Fruit fly (Drosophila melanogaster) whole organism, embryonic: ENCODE results near the gene Ugt305A1.

Experiments
- Awh ChIP-seq: fragments of 200-800 bp; sonication (Bioruptor generic); IDR thresholded peaks from 2 replicates; pipeline ENCODE4, ENCODE4 v1.3.6; 2022; ENCODE audit warnings: missing biosample characterization, missing genetic modification characterization
- Bdp1 ChIP-seq: fragments of 200-800 bp; sonication (Bioruptor generic); optimal IDR thresholded peaks from 3 replicates; lab custom pipeline; 2016; ENCODE audit warnings: missing biosample characterization, missing genetic modification characterization
- CG1024 ChIP-seq: fragments of 200-800 bp; sonication (Bioruptor generic); IDR thresholded peaks from 2 replicates; pipeline ENCODE4 v1.3.6; 2022; ENCODE audit warnings: missing biosample characterization, missing genetic modification characterization
- CG12659 ChIP-seq: fragments of 200-800 bp; sonication (Bioruptor generic); optimal IDR thresholded peaks from 3 replicates; lab custom pipeline; 2017; ENCODE audit warnings: mild to moderate bottlenecking, missing biosample characterization, missing genetic modification reagents, missing genetic modification characterization
- CG12942 ChIP-seq: fragments of 200-800 bp; sonication (Bioruptor generic); optimal IDR thresholded peaks from 3 replicates; lab custom pipeline; 2016; ENCODE audit warnings: missing biosample characterization, missing genetic modification characterization
- CG14965 ChIP-seq: fragments of 200-800 bp; sonication (Bioruptor generic); optimal IDR thresholded peaks from 2 replicates; lab custom pipeline; 2016; ENCODE audit warnings: missing biosample characterization, missing genetic modification characterization, borderline replicate concordance
- CG15514 ChIP-seq: fragments of 200-800 bp; sonication (Bioruptor generic); optimal IDR thresholded peaks from 3 replicates; lab custom pipeline; 2017; ENCODE audit warnings: missing biosample characterization, missing genetic modification characterization, mild to moderate bottlenecking, moderate library complexity, missing genetic modification reagents
- CG16813 ChIP-seq: fragments of 200-800 bp; sonication (Bioruptor generic); IDR thresholded peaks from 3 replicates; pipeline ENCODE4 v1.3.6; 2022; ENCODE audit warnings: missing biosample characterization, missing genetic modification characterization; ENCODE audit not compliant: partially characterized antibody
- CG17328 ChIP-seq: fragments of 200-800 bp; sonication (Bioruptor generic); IDR thresholded peaks from 2 replicates; pipeline ENCODE4 v1.3.6; 2022; ENCODE audit warnings: missing biosample characterization, missing genetic modification characterization
- CG17359 ChIP-seq: fragments of 200-800 bp; sonication (Bioruptor generic); optimal IDR thresholded peaks from 3 replicates; lab custom pipeline; 2018; ENCODE audit warnings: missing biosample characterization, mild to moderate bottlenecking, missing genetic modification characterization, moderate library complexity
- CG17385 ChIP-seq: fragments of 200-800 bp; sonication (Bioruptor generic); optimal IDR thresholded peaks from 3 replicates; lab custom pipeline; 2018; ENCODE audit warnings: missing biosample characterization, mild to moderate bottlenecking, missing genetic modification characterization
- CG17829 ChIP-seq: fragments of 200-800 bp; optimal IDR thresholded peaks from 2 replicates; lab custom pipeline; 2019; ENCODE audit warnings: missing biosample characterization, mild to moderate bottlenecking, missing genetic modification characterization, moderate library complexity
- CG1792 ChIP-seq: fragments of 200-800 bp; sonication (Bioruptor generic); optimal IDR thresholded peaks from 2 replicates; lab custom pipeline; 2016; ENCODE audit warnings: missing biosample characterization, missing genetic modification characterization
- CG18262 ChIP-seq: fragments of 200-800 bp; optimal IDR thresholded peaks from 3 replicates; lab custom pipeline; 2019; ENCODE audit warnings: missing biosample characterization, mild to moderate bottlenecking, missing genetic modification characterization, moderate library complexity
- CG18764 ChIP-seq: fragments of 200-800 bp; sonication (Bioruptor generic); optimal IDR thresholded peaks from 3 replicates; lab custom pipeline; 2016; ENCODE audit warnings: missing biosample characterization, missing genetic modification characterization
- CG2120 ChIP-seq: fragments of 200-800 bp; sonication (Bioruptor generic); optimal IDR thresholded peaks from 3 replicates; lab custom pipeline; 2016; ENCODE audit warnings: missing biosample characterization, missing genetic modification characterization
- CG2199 ChIP-seq: fragments of 200-800 bp; sonication (Bioruptor generic); IDR thresholded peaks from 3 replicates; pipeline ENCODE4 v1.3.6; 2022; ENCODE audit warnings: missing biosample characterization, missing genetic modification characterization
- CG30431 ChIP-seq: fragments of 200-800 bp; sonication (Bioruptor generic); optimal IDR thresholded peaks from 2 replicates; lab custom pipeline; 2017; ENCODE audit warnings: missing biosample characterization, missing genetic modification characterization
- CG32772 ChIP-seq: fragments of 200-800 bp; sonication (Bioruptor generic); IDR thresholded peaks from 2 replicates; pipeline ENCODE4 v1.3.6; 2022; ENCODE audit warnings: missing biosample characterization, missing genetic modification characterization
- CG34422 ChIP-seq: fragments of 200-800 bp; sonication (Bioruptor generic); IDR thresholded peaks from 3 replicates; pipeline ENCODE4 v1.3.6; 2022; ENCODE audit warnings: missing biosample characterization, missing genetic modification characterization
- CG42726 ChIP-seq: fragments of 200-800 bp; sonication (Bioruptor generic); IDR thresholded peaks from 2 replicates; pipeline ENCODE4 v1.3.6; 2022; ENCODE audit warnings: missing biosample characterization, missing genetic modification characterization; ENCODE audit not compliant: partially characterized antibody
- CG4854 ChIP-seq: fragments of 200-800 bp; sonication (Bioruptor generic); optimal IDR thresholded peaks from 2 replicates; lab custom pipeline; 2016; ENCODE audit warnings: missing biosample characterization, missing genetic modification characterization, inconsistent platforms
- CG6765 ChIP-seq: fragments of 200-800 bp; sonication (Bioruptor generic); optimal IDR thresholded peaks from 3 replicates; lab custom pipeline; 2017; ENCODE audit warnings: missing biosample characterization, mild to moderate bottlenecking, missing genetic modification characterization
- Camta ChIP-seq: fragments of 200-800 bp; sonication (Bioruptor generic); optimal IDR thresholded peaks from 2 replicates; lab custom pipeline; 2016; ENCODE audit warnings: missing biosample characterization, missing genetic modification characterization
- CoRest ChIP-seq: fragments of 200-800 bp; sonication (Bioruptor generic); optimal IDR thresholded peaks from 3 replicates; lab custom pipeline; 2018; ENCODE audit warnings: missing biosample characterization, mild to moderate bottlenecking, missing genetic modification characterization, moderate library complexity
- Dip2 ChIP-seq: fragments of 200-800 bp; sonication (Bioruptor generic); IDR thresholded peaks from 2 replicates; pipeline ENCODE4 v1.3.6; 2022; ENCODE audit warnings: missing biosample characterization, missing genetic modification characterization
- Fer1 ChIP-seq: fragments of 200-800 bp; sonication (Bioruptor generic); optimal IDR thresholded peaks from 2 replicates; lab custom pipeline; 2017; ENCODE audit warnings: missing biosample characterization, mild to moderate bottlenecking, missing genetic modification characterization
- Fer3 ChIP-seq: fragments of 200-800 bp; sonication (Bioruptor generic); optimal IDR thresholded peaks from 2 replicates; lab custom pipeline; 2018; ENCODE audit warnings: missing biosample characterization, mild to moderate bottlenecking, missing genetic modification characterization, moderate library complexity
- Hand ChIP-seq: fragments of 200-800 bp; sonication (Bioruptor generic); optimal IDR thresholded peaks from 2 replicates; lab custom pipeline; 2017; ENCODE audit warnings: mild to moderate bottlenecking, missing biosample characterization, missing genetic modification reagents, missing genetic modification characterization
- Hr3 ChIP-seq: fragments of 200-800 bp; sonication (Bioruptor generic); optimal IDR thresholded peaks from 3 replicates; lab custom pipeline; 2016; ENCODE audit warnings: missing biosample characterization, missing genetic modification characterization
- Lim3 ChIP-seq: fragments of 200-800 bp; sonication (Bioruptor generic); IDR thresholded peaks from 2 replicates; pipeline ENCODE4 v1.3.6; 2022; ENCODE audit warnings: missing biosample characterization, missing genetic modification characterization
- Nf-YA ChIP-seq: fragments of 200-800 bp; sonication (Bioruptor generic); IDR thresholded peaks from 2 replicates; pipeline ENCODE4 v1.3.6; 2022; ENCODE audit warnings: missing biosample characterization, missing genetic modification characterization
- Sox100B ChIP-seq: fragments of 200-800 bp; sonication (Bioruptor generic); optimal IDR thresholded peaks from 3 replicates; lab custom pipeline; 2018; ENCODE audit warnings: missing biosample characterization, mild to moderate bottlenecking, missing genetic modification characterization
- TFAM ChIP-seq: fragments of 200-800 bp; sonication (Bioruptor generic); optimal IDR thresholded peaks from 2 replicates; lab custom pipeline; 2017; ENCODE audit warnings: missing biosample characterization, missing genetic modification characterization, inconsistent platforms
- ase ChIP-seq: fragments of 200-800 bp; sonication (Bioruptor generic); IDR thresholded peaks from 3 replicates; pipeline ENCODE4 v1.3.6; 2022; ENCODE audit warnings: missing biosample characterization, missing genetic modification characterization
- dmrt99B ChIP-seq: fragments of 200-800 bp; sonication (Bioruptor generic); optimal IDR thresholded peaks from 2 replicates; lab custom pipeline; 2018; ENCODE audit warnings: missing biosample characterization, mild to moderate bottlenecking, missing genetic modification characterization, moderate library complexity
- en ChIP-seq: fragments of 200-800 bp; sonication (Bioruptor generic); optimal IDR thresholded peaks from 2 replicates; lab custom pipeline; 2016; ENCODE audit warnings: missing biosample characterization, missing genetic modification characterization
- exex ChIP-seq: fragments of 200-800 bp; sonication (Bioruptor generic); optimal IDR thresholded peaks from 4 replicates; lab custom pipeline; 2018; ENCODE audit warnings: missing biosample characterization, mild to moderate bottlenecking, missing genetic modification characterization, moderate library complexity
- eyg ChIP-seq: fragments of 200-800 bp; sonication (Bioruptor generic); optimal IDR thresholded peaks from 3 replicates; lab custom pipeline; 2016; ENCODE audit warnings: missing biosample characterization, missing genetic modification characterization
- ftz-f1 ChIP-seq: fragments of 200-800 bp; sonication (Bioruptor generic); optimal IDR thresholded peaks from 2 replicates; lab custom pipeline; 2016; ENCODE audit warnings: missing biosample characterization, missing genetic modification characterization
- gcm2 ChIP-seq: fragments of 200-800 bp; sonication (Bioruptor generic); optimal IDR thresholded peaks from 2 replicates; lab custom pipeline; 2016; ENCODE audit warnings: missing biosample characterization, missing genetic modification characterization
- jing ChIP-seq: fragments of 200-800 bp; sonication (Bioruptor generic); optimal IDR thresholded peaks from 2 replicates; lab custom pipeline; 2018; ENCODE audit warnings: missing biosample characterization, mild to moderate bottlenecking, missing genetic modification characterization
- kay ChIP-seq: fragments of 200-800 bp; sonication (Bioruptor generic); optimal IDR thresholded peaks from 2 replicates; lab custom pipeline; 2016; ENCODE audit warnings: missing biosample characterization, missing genetic modification characterization
- lmd ChIP-seq: fragments of 200-800 bp; sonication (Bioruptor generic); IDR thresholded peaks from 2 replicates; pipeline ENCODE4 v1.3.6; 2022; ENCODE audit warnings: missing biosample characterization, missing genetic modification characterization
- nau ChIP-seq: fragments of 200-800 bp; sonication (Bioruptor generic); optimal IDR thresholded peaks from 3 replicates; lab custom pipeline; 2017; ENCODE audit warnings: missing biosample characterization, mild to moderate bottlenecking, missing genetic modification characterization, missing genetic modification reagents
- onecut ChIP-seq: fragments of 200-800 bp; sonication (Bioruptor generic); IDR thresholded peaks from 2 replicates; pipeline ENCODE4 v1.3.6; 2022; ENCODE audit warnings: missing biosample characterization, missing genetic modification characterization
- phol ChIP-seq: fragments of 200-800 bp; sonication (Bioruptor generic); optimal IDR thresholded peaks from 3 replicates; lab custom pipeline; 2018; ENCODE audit warnings: missing biosample characterization, mild to moderate bottlenecking, missing genetic modification characterization, moderate library complexity
- pum ChIP-seq: fragments of 200-800 bp; sonication (Bioruptor generic); optimal IDR thresholded peaks from 2 replicates; lab custom pipeline; 2016; ENCODE audit warnings: missing biosample characterization, missing genetic modification characterization
- scrt ChIP-seq: fragments of 200-800 bp; sonication (Bioruptor generic); optimal IDR thresholded peaks from 2 replicates; lab custom pipeline; 2018; ENCODE audit warnings: missing biosample characterization, mild to moderate bottlenecking, missing genetic modification characterization, moderate library complexity
- sob ChIP-seq: fragments of 200-800 bp; sonication (Bioruptor generic); IDR thresholded peaks from 2 replicates; pipeline ENCODE4 v1.3.6; 2022; ENCODE audit warnings: missing biosample characterization, missing genetic modification characterization
- tll ChIP-seq, 2 experiments: fragments of 200-800 bp in 1 of 2; fragments of >200 bp in 1 of 2; sonication (Bioruptor generic) in 1 of 2; optimal IDR thresholded peaks; 2 replicates each; lab custom pipeline; 2017 to 2019; ENCODE audit warnings: missing biosample characterization in 2 of 2, missing genetic modification characterization in 2 of 2, mild to moderate bottlenecking in 1 of 2, moderate library complexity in 1 of 2
- unpg ChIP-seq: fragments of 200-800 bp; sonication (Bioruptor generic); optimal IDR thresholded peaks from 3 replicates; lab custom pipeline; 2018; ENCODE audit warnings: missing biosample characterization, mild to moderate bottlenecking, missing genetic modification characterization, moderate library complexity

Gene Ugt305A1

dm6 chr3L:4010122-4010521, 49.4 kb upstream of the Ugt305A1 start (continued):
- TF ChIP-seq CG42726 (GFP tag; lab: Robert Waterston, UW) (no peak), eyg (GFP tag; lab: Kevin White, UChicago) (no peak), CG12942 (GFP tag; lab: Kevin White, UChicago) (no peak), ase (GFP tag; lab: Robert Waterston, UW) (no peak), Nf-YA (GFP tag; lab: Robert Waterston, UW) (no peak), pum (GFP tag; lab: Kevin White, UChicago) (no peak), en (GFP tag; lab: Kevin White, UChicago) (no peak), phol (tag; lab: Kevin White, UChicago) (peak; percentile 30), sob (GFP tag; lab: Robert Waterston, UW) (no peak), CG1792 (GFP tag; lab: Kevin White, UChicago) (no peak), tll (GFP tag; optimal IDR thresholded peaks at IDR 0.05; lab: Kevin White, UChicago) (no peak), CG30431 (GFP tag; lab: Kevin White, UChicago) (no peak), CG32772 (no peak), Dip2 (no peak), onecut (GFP tag; lab: Robert Waterston, UW) (no peak), Bdp1 (no peak), Hr3 (GFP tag; lab: Kevin White, UChicago) (no peak), Hand (GFP tag; lab: Kevin White, UChicago) (peak; percentile 44), dmrt99B (tag; lab: Kevin White, UChicago) (peak; percentile 53), CG17359 (peak; percentile 14), CG16813 (GFP tag; lab: Robert Waterston, UW) (no peak), TFAM (GFP tag; lab: Kevin White, UChicago) (no peak), gcm2 (GFP tag; lab: Kevin White, UChicago) (no peak), exex (tag; lab: Kevin White, UChicago) (no peak), Camta (GFP tag; lab: Kevin White, UChicago) (no peak), CG17829 (tag; lab: Kevin White, UChicago) (no peak), CG1024 (GFP tag; lab: Robert Waterston, UW) (no peak), CG14965 (GFP tag; lab: Kevin White, UChicago) (no peak), CG15514 (GFP tag; lab: Kevin White, UChicago) (peak; percentile 15), unpg (GFP tag; lab: Kevin White, UChicago) (peak; percentile 1), nau (GFP tag; lab: Kevin White, UChicago) (peak; percentile 0), CG17385 (GFP tag; lab: Kevin White, UChicago) (no peak), Awh (no peak), lmd (GFP tag; lab: Robert Waterston, UW) (no peak), Lim3 (GFP tag; lab: Robert Waterston, UW) (no peak), CG12659 (GFP tag; lab: Kevin White, UChicago) (no peak), CG17328 (GFP tag; lab: Robert Waterston, UW) (no peak), kay (GFP tag; lab: Kevin White, UChicago) (no peak), Fer1 (GFP tag; lab: Kevin White, UChicago) (peak; percentile 38), CG4854 (GFP tag; lab: Kevin White, UChicago) (no peak), CoRest (tag; lab: Kevin White, UChicago) (peak; percentile 21), CG6765 (GFP tag; lab: Kevin White, UChicago) (no peak), Sox100B (GFP tag; lab: Kevin White, UChicago) (peak; percentile 29), jing (no peak), CG2199 (no peak), CG18764 (GFP tag; lab: Kevin White, UChicago) (no peak), CG18262 (tag; lab: Kevin White, UChicago) (peak; percentile 43), ftz-f1 (GFP tag; lab: Kevin White, UChicago) (no peak), Fer3 (tag; lab: Kevin White, UChicago) (no peak), scrt (GFP tag; lab: Kevin White, UChicago) (peak; percentile 70), CG34422 (GFP tag; lab: Robert Waterston, UW) (no peak), CG2120 (GFP tag; lab: Kevin White, UChicago) (peak; percentile 21)
